Fruit fly (Drosophila melanogaster): ENCODE data around the gene Hsp70Bbb.
A peak's percentile ranks its signal among the peaks of the same experiment; 100 is the strongest.

Hsp70Bbb gene

DNA sequence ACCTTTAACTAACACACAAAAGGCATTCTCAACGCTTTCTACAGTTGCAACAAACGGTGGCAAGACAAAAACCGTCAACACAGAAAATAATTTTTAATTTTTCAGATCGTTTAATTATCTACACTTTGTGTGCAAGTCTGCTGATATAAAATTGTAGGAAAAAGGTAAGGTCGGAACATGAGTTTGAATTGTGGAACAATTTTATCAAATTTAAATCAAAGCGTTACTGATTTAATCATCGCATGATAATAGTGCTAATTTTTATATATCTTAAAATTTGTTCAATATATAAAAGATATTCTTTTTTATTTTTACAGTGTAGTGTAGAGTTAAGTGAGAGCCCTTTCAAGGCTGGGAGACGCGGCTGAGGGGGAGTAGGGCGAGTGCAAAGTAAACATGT lies 40.6 kb downstream of the Hsp70Bbb start:
- TF ChIP-seq fd85E (GFP tag; optimal IDR thresholded peaks at IDR 0.05) (no peak), svp (GFP tag) (peak; percentile 14), Hr38 (GFP tag; optimal IDR thresholded peaks at IDR 0.05) (no peak), CG10669 (GFP tag; optimal IDR thresholded peaks at IDR 0.05) (peak; percentile 23), fkh (GFP tag; optimal IDR thresholded peaks at IDR 0.05) (no peak), CG32006 (GFP tag; optimal IDR thresholded peaks at IDR 0.05) (peak; percentile 12)

DNA sequence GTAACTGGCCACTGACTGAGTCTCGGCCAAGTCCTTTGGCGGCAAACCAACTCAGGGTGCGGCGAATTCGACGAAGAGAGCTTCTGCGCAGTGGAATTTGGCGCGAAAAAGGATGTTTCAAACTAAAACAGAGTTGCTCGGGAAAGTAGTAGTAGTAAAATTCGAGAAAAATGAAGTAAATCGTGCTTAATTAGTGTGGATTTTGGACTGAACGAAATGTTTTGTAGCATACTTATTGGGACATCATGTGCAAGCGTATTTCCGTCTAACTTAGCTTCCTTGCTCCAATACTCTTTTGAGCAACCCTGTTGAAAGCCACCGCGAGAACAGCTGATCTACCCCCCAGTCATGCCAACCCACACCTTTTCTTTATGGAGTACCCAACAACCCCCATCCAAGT lies 45.9 kb downstream of the Hsp70Bbb start, which contains the start of gene Octbeta3R:
Gene Octbeta3R (minus strand): TSS at position 1 of the 400 bp plus-strand sequence.
- TF ChIP-seq Eip75B (GFP tag; optimal IDR thresholded peaks at IDR 0.05), result no peak
- TF ChIP-seq ss (GFP tag; optimal IDR thresholded peaks at IDR 0.05), result no peak
- no peak for TF ChIP-seq pdm3 (GFP tag; optimal IDR thresholded peaks at IDR 0.05)
- no peak for TF ChIP-seq Eip78C (GFP tag)
- TF ChIP-seq Sox14 (GFP tag; optimal IDR thresholded peaks at IDR 0.05), result no peak
- TF ChIP-seq CG8319 (GFP tag; optimal IDR thresholded peaks at IDR 0.05), result no peak
- TF ChIP-seq svp (GFP tag), result peak; percentile 56
- no peak for TF ChIP-seq lz (GFP tag; optimal IDR thresholded peaks at IDR 0.05)

Data from whole organism, prepupa.